Worm (Caenorhabditis elegans) whole organism, late embryonic: ENCODE data around the gene F42A10.6.

Experiments used
- ama-1 ChIP-seq: fragments of 150-350 bp; optimal IDR thresholded peaks from 2 replicates; lab custom pipeline; 2014
- ceh-18 ChIP-seq: sonication (generic microtip); optimal IDR thresholded peaks from 2 replicates; lab custom pipeline; 2016; ENCODE audit warnings: missing genetic modification characterization, missing compliant biosample characterization
- ceh-30 ChIP-seq: fragments of 150-350 bp; optimal IDR thresholded peaks from 2 replicates; lab custom pipeline; 2014; ENCODE audit warnings: missing biosample characterization, missing genetic modification characterization
- ceh-31 ChIP-seq: sonication (generic microtip); optimal IDR thresholded peaks from 2 replicates; lab custom pipeline; 2016; ENCODE audit warnings: missing genetic modification characterization, missing compliant biosample characterization
- elt-4 ChIP-seq: sonication (generic microtip); optimal IDR thresholded peaks from 2 replicates; lab custom pipeline; 2016; ENCODE audit warnings: missing genetic modification characterization, missing compliant biosample characterization
- fkh-10 ChIP-seq: fragments of 150-350 bp; optimal IDR thresholded peaks from 2 replicates; lab custom pipeline; 2014; ENCODE audit warnings: missing biosample characterization, missing genetic modification reagents, missing genetic modification characterization
- hlh-6 ChIP-seq: sonication (generic microtip); optimal IDR thresholded peaks from 2 replicates; lab custom pipeline; 2016; ENCODE audit warnings: missing genotype, missing genetic modification characterization, missing compliant biosample characterization
- hlh-8 ChIP-seq: sonication (generic microtip); optimal IDR thresholded peaks from 2 replicates; lab custom pipeline; 2016; ENCODE audit warnings: missing genotype, missing genetic modification characterization, missing compliant biosample characterization
- lim-6 ChIP-seq: sonication (generic microtip); optimal IDR thresholded peaks from 2 replicates; lab custom pipeline; 2016; ENCODE audit warnings: missing genetic modification characterization, missing compliant biosample characterization
- nhr-232 ChIP-seq: sonication (generic microtip); optimal IDR thresholded peaks from 2 replicates; lab custom pipeline; 2016; ENCODE audit warnings: missing genetic modification characterization, missing compliant biosample characterization
- pha-4 ChIP-seq: fragments of 150-350 bp; optimal IDR thresholded peaks from 2 replicates; lab custom pipeline; 2018; ENCODE audit warnings: missing biosample characterization, missing genetic modification reagents, missing genetic modification characterization
- pros-1 ChIP-seq: fragments of 150-350 bp; optimal IDR thresholded peaks from 2 replicates; lab custom pipeline; 2014; ENCODE audit warnings: missing biosample characterization, missing genetic modification reagents, missing genetic modification characterization
- sdc-2 ChIP-seq: sonication (generic microtip); optimal IDR thresholded peaks from 2 replicates; lab custom pipeline; 2016; ENCODE audit warnings: missing genotype, missing genetic modification characterization, missing compliant biosample characterization
- sox-4 ChIP-seq: sonication (generic microtip); optimal IDR thresholded peaks from 2 replicates; lab custom pipeline; 2017; ENCODE audit warnings: mild to moderate bottlenecking, missing genetic modification characterization, inconsistent platforms, missing compliant biosample characterization

DNA sequence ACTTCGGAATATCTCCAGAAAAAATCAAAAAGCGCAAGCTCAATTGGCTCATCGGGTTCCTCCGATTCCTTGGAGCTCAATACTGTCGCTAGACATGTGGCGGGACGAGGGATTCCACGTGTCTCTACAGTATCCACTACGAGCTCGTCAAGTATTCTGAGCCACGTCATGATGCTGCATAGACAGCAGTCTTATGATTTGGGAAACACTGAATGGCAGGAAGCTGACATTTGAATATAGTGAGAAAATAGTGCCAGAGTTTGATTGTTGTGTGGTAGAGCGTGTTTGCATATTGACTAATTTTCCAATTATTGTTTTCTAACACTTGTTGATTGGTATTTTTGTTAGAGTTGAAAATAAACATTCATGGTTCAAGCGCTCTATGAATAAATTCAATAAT, 13.3 kb downstream of the F42A10.6 start:
- TF ChIP-seq hlh-6 (tag; lab: Kevin White, UChicago) = no peak
- TF ChIP-seq sox-4 (tag; lab: Kevin White, UChicago) = no peak
- no peak for TF ChIP-seq lim-6 (tag; lab: Kevin White, UChicago)
- no peak for TF ChIP-seq sdc-2 (tag; lab: Kevin White, UChicago)
- TF ChIP-seq pha-4 = no peak
- no peak for TF ChIP-seq ceh-18 (tag; lab: Kevin White, UChicago)
- no peak for TF ChIP-seq ceh-30 (tag; lab: Kevin White, UChicago)
- no peak for TF ChIP-seq ceh-31 (tag; lab: Kevin White, UChicago)
- no peak for TF ChIP-seq elt-4
- TF ChIP-seq nhr-232 (tag; lab: Kevin White, UChicago) = no peak
- TF ChIP-seq pros-1 (tag; lab: Kevin White, UChicago) = no peak
- TF ChIP-seq hlh-8 (tag; lab: Kevin White, UChicago) = no peak
- no peak for TF ChIP-seq ama-1 (lab: Kevin White, UChicago)
- no peak for TF ChIP-seq fkh-10 (GFP tag; lab: Kevin White, UChicago)
